Fruit fly (Drosophila melanogaster) whole organism, wandering third instar larva: ENCODE data around the gene NimC4.
A peak's percentile ranks its signal among the peaks of the same experiment; 100 is the strongest.

Experiments
- CG32264 ChIP-seq: fragments of 200-800 bp; sonication (Bioruptor generic); optimal IDR thresholded peaks from 2 replicates; lab custom pipeline; 2016; ENCODE audit warnings: missing biosample characterization, missing genetic modification characterization
- CG9705 ChIP-seq: fragments of 200-800 bp; sonication (Bioruptor generic); optimal IDR thresholded peaks from 2 replicates; lab custom pipeline; 2018; ENCODE audit warnings: missing biosample characterization, mild to moderate bottlenecking, missing genetic modification characterization
- CrebA ChIP-seq: fragments of 200-800 bp; sonication (Bioruptor generic); optimal IDR thresholded peaks from 2 replicates; lab custom pipeline; 2016; ENCODE audit warnings: missing biosample characterization, mild to moderate bottlenecking, missing genetic modification characterization, borderline replicate concordance
- Dfd ChIP-seq: fragments of >200 bp; optimal IDR thresholded peaks from 2 replicates; lab custom pipeline; 2017; ENCODE audit warnings: missing biosample characterization, missing genetic modification characterization
- Dif ChIP-seq: fragments of 200-275, 200-300 bp; sonication (Bioruptor generic); optimal IDR thresholded peaks from 2 replicates; lab custom pipeline; 2018; ENCODE audit warnings: missing biosample characterization, missing genetic modification characterization; ENCODE audit not compliant: partially characterized antibody
- GATAd ChIP-seq: sonication (Bioruptor generic); optimal IDR thresholded peaks from 2 replicates; lab custom pipeline; 2016; ENCODE audit warnings: missing biosample characterization, missing genetic modification characterization
- HLH106 ChIP-seq: fragments of 200-800 bp; optimal IDR thresholded peaks from 3 replicates; lab custom pipeline; 2019; ENCODE audit warnings: missing biosample characterization, mild to moderate bottlenecking, missing genetic modification characterization, moderate library complexity
- Jra ChIP-seq: sonication (Bioruptor generic); optimal IDR thresholded peaks from 2 replicates; lab custom pipeline; 2016; ENCODE audit warnings: missing biosample characterization, missing genetic modification characterization
- Mio ChIP-seq: sonication (Bioruptor generic); optimal IDR thresholded peaks from 2 replicates; lab custom pipeline; 2016; ENCODE audit warnings: missing biosample characterization, missing genetic modification characterization
- Myc ChIP-seq: fragments of >200 bp; optimal IDR thresholded peaks from 2 replicates; lab custom pipeline; 2017
- N ChIP-seq: fragments of >200 bp; optimal IDR thresholded peaks from 2 replicates; lab custom pipeline; 2018; ENCODE audit warnings: missing biosample characterization, missing external identifiers, missing genetic modification characterization
- OdsH ChIP-seq: fragments of 200-800 bp; sonication (Bioruptor generic); optimal IDR thresholded peaks from 2 replicates; lab custom pipeline; 2016; ENCODE audit warnings: missing biosample characterization, mild to moderate bottlenecking, missing genetic modification characterization
- Rel ChIP-seq, 2 experiments: fragments of 200-800 bp; sonication (Bioruptor generic) in 1 of 2; optimal IDR thresholded peaks; 2 replicates in 1 of 2; 3 replicates in 1 of 2; lab custom pipeline; 2016 to 2019; ENCODE audit warnings: mild to moderate bottlenecking in 2 of 2, missing biosample characterization in 2 of 2, missing genetic modification characterization in 2 of 2, moderate library complexity in 1 of 2
- Sp1 ChIP-seq: fragments of 200-800 bp; sonication (Bioruptor generic); optimal IDR thresholded peaks from 3 replicates; lab custom pipeline; 2019; ENCODE audit warnings: missing biosample characterization, mild to moderate bottlenecking, missing genetic modification characterization, moderate library complexity
- Vsx2 ChIP-seq: fragments of 200-300, 225-300 bp; sonication (Bioruptor generic); optimal IDR thresholded peaks from 2 replicates; lab custom pipeline; 2018; ENCODE audit warnings: missing biosample characterization, missing genetic modification characterization; ENCODE audit not compliant: partially characterized antibody
- br ChIP-seq: fragments of 200-800 bp; sonication (Bioruptor generic); optimal IDR thresholded peaks from 2 replicates; lab custom pipeline; 2016; ENCODE audit warnings: missing biosample characterization, missing genetic modification characterization
- brk ChIP-seq: fragments of 200-800 bp; sonication (Bioruptor generic); optimal IDR thresholded peaks from 2 replicates; lab custom pipeline; 2016; ENCODE audit warnings: missing biosample characterization, mild to moderate bottlenecking, missing genetic modification characterization
- dl ChIP-seq, 2 experiments: fragments of 175-275, 200-275 bp in 1 of 2; fragments of 200-275 bp in 1 of 2; sonication (Bioruptor generic); optimal IDR thresholded peaks; lab custom pipeline; 2018; ENCODE audit warnings: mild to moderate bottlenecking in 2 of 2, missing biosample characterization in 2 of 2, missing genetic modification characterization in 2 of 2, moderate library complexity in 2 of 2; ENCODE audit not compliant: partially characterized antibody in 2 of 2, insufficient read depth in 1 of 2
- dmrt93B ChIP-seq: fragments of 200-800 bp; sonication (Bioruptor generic); optimal IDR thresholded peaks from 2 replicates; lab custom pipeline; 2018; ENCODE audit warnings: missing biosample characterization, mild to moderate bottlenecking, missing genetic modification characterization
- dsf ChIP-seq: sonication (Bioruptor generic); optimal IDR thresholded peaks from 2 replicates; lab custom pipeline; 2016; ENCODE audit warnings: missing biosample characterization, missing genetic modification characterization, borderline replicate concordance
- ey ChIP-seq: fragments of 200-800 bp; sonication (Bioruptor generic); optimal IDR thresholded peaks from 2 replicates; lab custom pipeline; 2016; ENCODE audit warnings: missing biosample characterization, missing genetic modification characterization
- foxo ChIP-seq, 2 experiments: fragments of 200-800 bp; sonication (Bioruptor generic); optimal IDR thresholded peaks; 2 replicates in 1 of 2; 3 replicates in 1 of 2; lab custom pipeline; 2016 to 2017; ENCODE audit warnings: missing biosample characterization in 2 of 2, missing genetic modification characterization in 2 of 2
- fru ChIP-seq: fragments of 200-800 bp; sonication (Bioruptor generic); optimal IDR thresholded peaks from 3 replicates; lab custom pipeline; 2016; ENCODE audit warnings: missing biosample characterization, mild to moderate bottlenecking, missing genetic modification characterization
- h ChIP-seq: fragments of 200-800 bp; sonication (Bioruptor generic); optimal IDR thresholded peaks from 3 replicates; lab custom pipeline; 2016; ENCODE audit warnings: missing biosample characterization, mild to moderate bottlenecking, missing genetic modification characterization
- jim ChIP-seq: fragments of 175-275, 200-325 bp; sonication (Bioruptor generic); optimal IDR thresholded peaks from 2 replicates; lab custom pipeline; 2016; ENCODE audit warnings: missing biosample characterization, mild to moderate bottlenecking, missing genetic modification characterization
- lola ChIP-seq: fragments of >200 bp; optimal IDR thresholded peaks from 2 replicates; lab custom pipeline; 2017; ENCODE audit warnings: missing biosample characterization, missing genetic modification characterization
- pan ChIP-seq: fragments of >200 bp; optimal IDR thresholded peaks from 2 replicates; lab custom pipeline; 2017
- rgr ChIP-seq: fragments of 200-800 bp; sonication (Bioruptor generic); optimal IDR thresholded peaks from 3 replicates; lab custom pipeline; 2016; ENCODE audit warnings: missing biosample characterization, mild to moderate bottlenecking, missing genetic modification characterization
- sage ChIP-seq: fragments of 200-800 bp; sonication (Bioruptor generic); optimal IDR thresholded peaks from 2 replicates; lab custom pipeline; 2016; ENCODE audit warnings: missing biosample characterization, mild to moderate bottlenecking, missing genetic modification characterization
- sv ChIP-seq: fragments of 200-800 bp; sonication (Bioruptor generic); optimal IDR thresholded peaks from 3 replicates; lab custom pipeline; 2016; ENCODE audit warnings: missing biosample characterization, missing genetic modification characterization
- tai ChIP-seq: sonication (Bioruptor generic); optimal IDR thresholded peaks from 2 replicates; lab custom pipeline; 2016; ENCODE audit warnings: missing biosample characterization, missing genetic modification characterization
- usp ChIP-seq: fragments of >200 bp; optimal IDR thresholded peaks from 2 replicates; lab custom pipeline; 2017; ENCODE audit warnings: missing biosample characterization, missing genetic modification characterization
- woc ChIP-seq: sonication (Bioruptor generic); optimal IDR thresholded peaks from 2 replicates; lab custom pipeline; 2016; ENCODE audit warnings: missing biosample characterization, mild to moderate bottlenecking, missing genetic modification characterization

NimC4 gene

DNA sequence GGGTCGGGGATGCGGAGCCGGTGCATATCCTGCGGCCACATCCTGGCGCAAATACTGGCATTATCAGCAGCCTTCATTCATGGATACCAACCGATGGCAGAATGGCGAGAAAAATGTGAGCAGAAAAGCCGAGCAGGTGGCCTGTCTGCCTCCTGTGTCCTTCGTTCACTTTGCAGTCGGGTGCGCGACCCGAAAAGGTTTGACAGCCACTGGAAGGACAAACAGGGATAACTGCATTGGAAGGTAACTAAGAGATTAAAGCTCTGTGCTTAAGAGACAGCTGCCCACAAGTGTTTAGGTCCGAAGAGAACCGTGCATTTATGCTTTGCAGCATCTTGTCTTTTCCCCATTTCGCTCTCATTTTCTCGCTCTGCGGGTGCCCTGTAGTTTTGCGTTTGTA is 8.7 kb upstream of the NimC4 start:
- TF ChIP-seq sv (GFP tag; lab: Kevin White, UChicago): no peak
- no peak for TF ChIP-seq GATAd
- no peak for TF ChIP-seq brk (GFP tag; lab: Kevin White, UChicago)
- TF ChIP-seq, all 38 proteins: peak for 0

DNA sequence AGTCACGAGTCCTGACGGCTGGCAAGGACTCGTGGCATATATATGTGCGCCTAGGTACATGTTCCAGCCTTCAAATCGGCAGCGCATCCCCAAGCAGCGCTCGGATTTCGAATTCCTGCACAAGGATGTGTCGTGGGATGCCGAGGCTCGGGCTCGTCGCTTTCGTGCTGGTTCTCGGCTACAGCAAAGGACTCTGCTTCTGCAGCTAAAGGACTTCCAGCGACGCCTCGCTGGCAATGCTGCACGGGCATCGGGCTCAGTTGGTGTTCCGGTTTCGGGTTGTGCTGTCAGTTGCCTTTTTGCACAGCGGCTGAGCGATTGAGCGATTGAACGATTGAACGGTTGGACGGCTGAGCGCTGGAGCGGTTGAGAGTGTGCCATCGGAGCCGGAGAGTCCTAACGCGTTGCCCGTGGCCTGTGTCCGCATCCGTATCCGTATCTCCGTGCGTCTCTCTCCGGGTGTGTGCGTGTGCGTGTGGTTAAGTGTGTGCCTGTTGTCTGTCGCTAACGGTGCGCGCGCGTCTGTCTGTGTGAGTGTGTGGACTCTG is 7.4 kb upstream of the NimC4 start, which contains the start of gene nAChRalpha5:
nAChRalpha5 (plus strand) TSS at position 235 of the 548 bp plus-strand sequence.
- TF ChIP-seq Jra (GFP tag; lab: Kevin White, UChicago) (no peak), Dfd (peak; percentile 18)

DNA sequence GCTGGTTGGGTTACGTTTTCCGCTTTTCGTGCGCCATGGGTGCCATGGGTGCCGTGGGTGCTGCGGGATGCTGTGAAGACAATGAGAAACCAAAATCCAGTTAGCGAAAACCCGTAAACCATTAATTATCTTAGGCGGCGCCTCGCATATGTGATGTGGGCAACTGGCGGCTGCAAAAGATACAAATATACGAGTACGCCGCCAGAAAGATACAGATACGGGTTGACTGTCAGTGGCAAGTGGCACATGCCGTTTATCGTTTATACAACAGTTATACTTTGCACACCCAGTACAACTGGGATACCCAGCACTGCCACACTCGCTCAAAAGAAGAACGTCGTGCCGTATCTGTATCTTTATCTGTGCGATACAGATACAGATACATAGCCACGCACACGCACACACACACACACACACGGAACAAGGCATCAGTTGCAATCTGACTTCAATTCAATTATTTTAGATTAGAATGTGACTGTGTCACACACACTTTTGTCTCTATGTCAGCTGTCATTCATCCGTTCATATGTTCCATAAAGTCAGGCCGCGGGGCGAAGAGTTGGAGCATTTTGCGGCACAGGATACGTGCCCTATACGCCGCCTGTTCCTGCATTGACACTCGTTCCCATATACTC is 1.7 kb upstream of the NimC4 start:
- TF ChIP-seq CrebA: no peak
- no peak for TF ChIP-seq GATAd
- TF ChIP-seq Dfd: peak; percentile 57
- TF ChIP-seq woc (GFP tag; lab: Kevin White, UChicago): no peak
- no peak for TF ChIP-seq pan (lab: Kevin White, UChicago)

DNA sequence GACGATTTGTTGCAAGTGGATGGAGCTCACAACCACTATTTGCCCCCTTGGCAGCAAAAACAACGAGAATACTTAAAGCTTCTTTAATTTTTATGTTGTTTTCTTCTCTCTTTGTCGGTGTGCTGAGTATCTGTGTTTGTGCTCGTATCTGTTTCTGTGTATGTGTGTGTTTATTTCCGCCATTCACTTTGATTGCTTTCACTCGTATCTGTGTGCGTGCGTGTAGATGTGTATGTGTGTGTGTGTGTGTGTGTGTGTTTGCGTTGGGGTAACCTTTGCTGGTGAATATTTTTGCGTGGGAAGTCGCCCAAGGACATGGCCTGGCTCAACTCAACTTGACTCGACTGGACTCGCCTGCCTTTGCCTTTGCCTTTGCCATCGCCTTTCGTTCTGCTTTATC is 2.6 kb downstream of the NimC4 start:
- TF ChIP-seq lola (GFP tag; lab: Kevin White, UChicago) (no peak), Dfd (peak; percentile 73)

DNA sequence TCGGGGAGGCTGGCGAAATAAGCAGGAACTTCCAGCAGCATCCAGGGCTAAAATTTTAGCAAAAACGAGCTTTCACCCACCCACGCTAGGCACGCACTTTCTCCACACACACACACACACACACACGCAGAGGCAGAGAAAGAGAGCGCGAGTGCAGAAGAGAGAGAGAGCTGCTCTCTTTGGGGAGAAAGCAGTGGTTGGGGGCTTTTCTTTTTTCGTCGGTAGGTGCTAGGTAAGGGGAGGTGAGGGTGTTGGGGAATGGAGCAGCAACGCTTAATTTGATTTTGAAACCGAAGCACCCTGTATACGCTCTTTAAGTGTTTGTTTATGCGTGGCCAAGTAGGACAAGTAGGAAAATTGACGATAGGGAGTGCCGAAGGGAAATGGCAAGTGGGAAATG is 6.9 kb downstream of the NimC4 start:
- TF ChIP-seq Dfd (peak; percentile 74), HLH106 (tag; lab: Kevin White, UChicago) (no peak)

DNA sequence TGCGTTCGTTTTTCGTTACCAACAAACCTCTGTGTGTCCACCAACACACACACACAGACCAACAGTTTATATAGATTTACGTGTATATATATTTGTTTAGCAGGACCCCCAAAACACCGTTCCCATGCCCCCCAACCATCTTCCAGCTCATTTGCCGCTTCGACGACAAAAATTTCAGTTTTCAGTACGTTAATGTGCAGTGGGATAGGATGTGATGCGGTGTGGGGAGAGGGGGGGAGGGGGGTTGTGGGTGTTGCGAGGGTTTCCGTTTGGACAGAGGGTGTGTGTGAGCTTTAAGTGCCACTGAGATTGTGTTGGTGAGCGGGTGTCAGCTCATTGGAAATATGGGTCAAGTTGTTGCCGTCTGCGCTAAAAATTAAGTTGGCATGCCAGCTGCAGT is 7.5 kb downstream of the NimC4 start:
- TF ChIP-seq Mio (GFP tag; lab: Kevin White, UChicago) (no peak), jim (GFP tag; lab: Kevin White, UChicago) (no peak), Dfd (peak; percentile 51)

DNA sequence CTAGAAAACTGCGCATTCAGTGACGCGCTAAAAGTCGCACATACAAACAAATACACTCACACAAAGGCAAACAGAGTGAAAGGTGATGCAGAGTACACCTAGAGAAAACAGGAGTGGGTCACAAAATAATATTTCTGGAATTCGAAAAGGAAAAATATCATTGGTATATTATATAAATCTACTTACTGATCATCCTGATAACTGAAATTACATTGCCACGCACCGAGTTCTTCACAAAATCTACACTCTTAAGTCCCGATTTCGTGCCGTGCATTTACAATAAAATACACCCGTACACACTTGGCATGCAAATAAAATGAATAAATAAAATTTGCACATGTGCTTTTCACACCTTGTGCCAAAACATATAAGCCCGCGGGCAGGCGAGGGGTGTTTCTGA is 22.8 kb downstream of the NimC4 start:
- TF ChIP-seq foxo (GFP tag; optimal IDR thresholded peaks at IDR 0.05; lab: Kevin White, UChicago): peak in 1 of 2 experiments; percentile 24
- no peak for TF ChIP-seq pan (lab: Kevin White, UChicago)
- peak; percentile 1 for TF ChIP-seq Sp1 (GFP tag; lab: Kevin White, UChicago)
- peak; percentile 39 for TF ChIP-seq HLH106 (tag; lab: Kevin White, UChicago)

DNA sequence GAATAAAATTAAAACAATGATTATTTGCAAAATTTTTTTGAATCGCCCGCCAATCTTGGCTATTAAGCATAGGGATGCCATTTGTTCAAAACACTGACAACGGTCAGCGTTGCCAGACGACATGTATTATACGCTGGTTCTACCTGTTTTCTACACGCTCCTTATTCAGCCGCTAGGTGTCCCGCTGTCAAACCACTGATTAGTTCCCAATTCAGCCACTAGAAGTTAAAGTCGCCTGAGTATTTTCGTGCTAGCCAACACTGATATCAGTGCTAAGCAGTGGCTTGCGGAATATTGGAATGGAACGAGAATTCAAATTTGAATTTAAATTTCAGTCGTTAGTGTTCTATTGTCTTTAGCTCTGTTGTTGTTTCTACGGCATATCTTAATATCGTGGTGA is 47.2 kb downstream of the NimC4 start:
- TF ChIP-seq Dif (GFP tag; lab: Kevin White, UChicago) (no peak), dl (GFP tag; optimal IDR thresholded peaks at IDR 0.05; lab: Kevin White, UChicago; ENCODE audit: insufficient read depth in 1 of 2, partially characterized antibody in 2 of 2) (no peak), usp (no peak), Mio (GFP tag; lab: Kevin White, UChicago) (no peak), Sp1 (GFP tag; lab: Kevin White, UChicago) (no peak), jim (GFP tag; lab: Kevin White, UChicago) (no peak), CrebA (no peak), dmrt93B (GFP tag; lab: Kevin White, UChicago) (no peak), dsf (no peak), h (GFP tag; lab: Kevin White, UChicago) (peak; percentile 8), Rel (GFP tag; optimal IDR thresholded peaks at IDR 0.05; lab: Kevin White, UChicago) (no peak), Rel (tag; optimal IDR thresholded peaks at IDR 0.05; lab: Kevin White, UChicago) (no peak), Vsx2 (no peak), woc (GFP tag; lab: Kevin White, UChicago) (no peak), Jra (GFP tag; lab: Kevin White, UChicago) (peak; percentile 11), sage (no peak), CG9705 (GFP tag; lab: Kevin White, UChicago) (no peak), OdsH (GFP tag; lab: Kevin White, UChicago) (no peak), Myc (lab: Kevin White, UChicago) (peak; percentile 94), GATAd (no peak), HLH106 (tag; lab: Kevin White, UChicago) (no peak), tai (GFP tag; lab: Kevin White, UChicago) (peak; percentile 37), fru (peak; percentile 9), Dfd (no peak), foxo (GFP tag; optimal IDR thresholded peaks at IDR 0.05; lab: Kevin White, UChicago) (peak in 1 of 2 experiments; percentile 58), brk (GFP tag; lab: Kevin White, UChicago) (no peak), N (GFP tag; lab: Kevin White, UChicago) (no peak), pan (lab: Kevin White, UChicago) (no peak), ey (GFP tag; lab: Kevin White, UChicago) (no peak), rgr (GFP tag; lab: Kevin White, UChicago) (no peak), br (GFP tag; lab: Kevin White, UChicago) (no peak), CG32264 (GFP tag; lab: Kevin White, UChicago) (no peak)
